Worm (Caenorhabditis elegans) whole organism, early embryonic: ENCODE data around the gene F31D4.5.

Source experiments
- B0310.2 ChIP-seq: sonication (generic microtip); optimal IDR thresholded peaks from 2 replicates; lab custom pipeline; 2016; ENCODE audit warnings: mild to moderate bottlenecking, missing genetic modification characterization, missing compliant biosample characterization
- F13C5.2 ChIP-seq: sonication (generic microtip); optimal IDR thresholded peaks from 2 replicates; lab custom pipeline; 2017; ENCODE audit warnings: mild to moderate bottlenecking, missing genetic modification characterization, inconsistent platforms, missing compliant biosample characterization
- aly-1 ChIP-seq: sonication (generic microtip); optimal IDR thresholded peaks from 2 replicates; lab custom pipeline; 2016; ENCODE audit warnings: missing genetic modification characterization, missing compliant biosample characterization
- ama-1 ChIP-seq: fragments of 150-350 bp; optimal IDR thresholded peaks from 2 replicates; lab custom pipeline; 2014
- ceh-13 ChIP-seq: fragments of 200-800 bp; sonication (Bioruptor generic); optimal IDR thresholded peaks from 2 replicates; lab custom pipeline; 2018; ENCODE audit warnings: mild to moderate bottlenecking, missing genetic modification characterization, missing compliant biosample characterization
- ceh-36 ChIP-seq: sonication (generic microtip); optimal IDR thresholded peaks from 2 replicates; lab custom pipeline; 2016; ENCODE audit warnings: missing genetic modification characterization, inconsistent platforms, missing compliant biosample characterization
- ets-7 ChIP-seq: sonication (generic microtip); optimal IDR thresholded peaks from 2 replicates; lab custom pipeline; 2016; ENCODE audit warnings: missing genotype, missing genetic modification characterization, missing compliant biosample characterization
- flt-1 ChIP-seq: fragments of 200-800 bp; sonication (Bioruptor generic); IDR thresholded peaks from 2 replicates; pipeline ENCODE4 v1.3.6; 2022; ENCODE audit warnings: missing genetic modification characterization, missing compliant biosample characterization
- hmbx-1 ChIP-seq: sonication (generic microtip); optimal IDR thresholded peaks from 2 replicates; lab custom pipeline; 2016; ENCODE audit warnings: mild to moderate bottlenecking, missing genetic modification characterization, missing compliant biosample characterization
- hmg-4 ChIP-seq: fragments of 200-800 bp; sonication (Bioruptor generic); optimal IDR thresholded peaks from 2 replicates; lab custom pipeline; 2018; ENCODE audit warnings: mild to moderate bottlenecking, missing genetic modification characterization, missing compliant biosample characterization
- hnd-1 ChIP-seq: sonication (generic microtip); optimal IDR thresholded peaks from 2 replicates; lab custom pipeline; 2016; ENCODE audit warnings: missing genetic modification characterization, missing compliant biosample characterization
- pes-1 ChIP-seq: fragments of 200-800 bp; sonication (Bioruptor generic); IDR thresholded peaks from 2 replicates; pipeline ENCODE4 v1.3.6; 2022; ENCODE audit warnings: missing genetic modification reagents, missing genetic modification characterization, missing compliant biosample characterization
- scrt-1 ChIP-seq: fragments of 200-800 bp; sonication (Bioruptor generic); IDR thresholded peaks from 2 replicates; pipeline ENCODE4 v1.3.6; 2022; ENCODE audit warnings: missing genetic modification characterization, missing compliant biosample characterization
- sea-1 ChIP-seq: fragments of 200-800 bp; sonication (Bioruptor generic); conservative IDR thresholded peaks from 2 replicates; pipeline ENCODE4 v1.3.6; 2022; ENCODE audit warnings: missing genetic modification characterization, missing compliant biosample characterization
- tbx-11 ChIP-seq: fragments of 200-800 bp; sonication (Bioruptor generic); IDR thresholded peaks from 2 replicates; pipeline ENCODE4 v1.3.6; 2022; ENCODE audit warnings: missing genetic modification characterization, missing compliant biosample characterization
- tbx-37 ChIP-seq: fragments of 200-800 bp; sonication (Bioruptor generic); conservative IDR thresholded peaks from 2 replicates; pipeline ENCODE4 v1.3.6; 2022; ENCODE audit warnings: missing genetic modification reagents, missing genetic modification characterization, missing compliant biosample characterization
- tra-4 ChIP-seq: sonication (generic microtip); optimal IDR thresholded peaks from 2 replicates; lab custom pipeline; 2017; ENCODE audit warnings: missing genetic modification characterization, missing compliant biosample characterization

Gene F31D4.5

DNA sequence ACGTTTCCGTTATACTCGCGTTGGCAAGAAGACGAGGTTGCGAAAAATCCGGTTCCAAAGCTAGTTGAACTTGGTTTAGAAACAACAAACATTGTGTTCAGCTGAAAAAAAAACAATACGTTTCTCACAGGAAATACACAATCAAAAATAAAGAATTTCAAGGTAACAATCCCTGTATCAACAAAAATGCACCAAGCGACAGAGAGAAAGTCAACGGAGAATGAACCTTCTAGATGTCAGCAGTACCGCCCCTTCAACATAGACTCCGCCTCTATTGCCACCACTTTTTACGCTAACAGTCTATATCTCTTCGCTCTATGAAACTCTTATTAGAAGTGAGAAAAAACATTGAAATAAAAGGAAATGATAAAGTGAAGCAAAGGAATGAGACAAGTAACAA lies 14.5 kb downstream of the F31D4.5 start, which contains the start of gene F31D4.8:
Gene F31D4.8, minus strand, starts transcription at position 101 of the 400 bp plus-strand sequence.
- TF ChIP-seq ceh-13 = no peak
- TF ChIP-seq pes-1 (GFP tag; lab: Robert Waterston, UW) = no peak
- TF ChIP-seq hmg-4 (GFP tag; lab: Kevin White, UChicago) = no peak
- TF ChIP-seq tbx-11 (GFP tag; lab: Robert Waterston, UW) = no peak
- no peak for TF ChIP-seq B0310.2
- no peak for TF ChIP-seq F13C5.2 (tag; lab: Kevin White, UChicago)
- no peak for TF ChIP-seq aly-1 (tag; lab: Kevin White, UChicago)
- no peak for TF ChIP-seq ama-1
- no peak for TF ChIP-seq tbx-37 (GFP tag; lab: Robert Waterston, UW)
- no peak for TF ChIP-seq tra-4 (tag; lab: Kevin White, UChicago)
- TF ChIP-seq scrt-1 = no peak
- TF ChIP-seq hmbx-1 = no peak
- TF ChIP-seq sea-1 (GFP tag; lab: Robert Waterston, UW) = no peak
- TF ChIP-seq hnd-1 (tag; lab: Kevin White, UChicago) = no peak

DNA sequence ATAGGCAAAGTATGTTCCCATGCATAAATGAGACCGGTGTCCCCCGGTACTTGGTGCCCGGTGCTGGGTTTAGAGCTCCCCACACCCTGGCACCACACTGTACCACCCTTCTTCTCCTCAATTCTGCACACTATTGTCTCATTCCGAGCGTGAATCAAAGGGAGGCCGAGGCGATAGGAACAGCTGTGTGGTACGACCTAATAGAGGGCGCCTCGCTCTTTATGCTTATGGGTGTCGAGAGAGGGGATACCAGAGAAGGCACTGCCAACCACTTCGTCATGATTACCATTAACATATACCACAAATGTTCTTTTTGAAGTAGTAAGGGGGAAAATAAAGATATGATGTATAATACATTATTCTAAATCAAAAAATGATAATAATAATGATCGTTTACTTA lies 16.8 kb downstream of the F31D4.5 start:
- no peak for TF ChIP-seq flt-1 (GFP tag; lab: Robert Waterston, UW)
- TF ChIP-seq tra-4 (tag; lab: Kevin White, UChicago) = no peak
- TF ChIP-seq ceh-36 (tag; lab: Kevin White, UChicago) = no peak
- no peak for TF ChIP-seq B0310.2
- no peak for TF ChIP-seq sea-1 (GFP tag; lab: Robert Waterston, UW)
- TF ChIP-seq tbx-11 (GFP tag; lab: Robert Waterston, UW) = no peak
- no peak for TF ChIP-seq ama-1
- no peak for TF ChIP-seq ceh-13
- TF ChIP-seq scrt-1 = no peak
- no peak for TF ChIP-seq tbx-37 (GFP tag; lab: Robert Waterston, UW)
- TF ChIP-seq ets-7 (tag; lab: Kevin White, UChicago) = no peak
- no peak for TF ChIP-seq pes-1 (GFP tag; lab: Robert Waterston, UW)
- TF ChIP-seq hnd-1 (tag; lab: Kevin White, UChicago) = no peak
- TF ChIP-seq hmbx-1 = no peak
- TF ChIP-seq F13C5.2 (tag; lab: Kevin White, UChicago) = no peak
- TF ChIP-seq aly-1 (tag; lab: Kevin White, UChicago) = no peak
- TF ChIP-seq hmg-4 (GFP tag; lab: Kevin White, UChicago) = no peak

- TF ChIP-seq hnd-1 (tag; lab: Kevin White, UChicago) (no peak), scrt-1 (no peak), tbx-37 (GFP tag; lab: Robert Waterston, UW) (no peak), F13C5.2 (tag; lab: Kevin White, UChicago) (no peak), ceh-36 (tag; lab: Kevin White, UChicago) (no peak), hmbx-1 (no peak), pes-1 (GFP tag; lab: Robert Waterston, UW) (no peak), ceh-13 (no peak)
Observed at ce11 chrV:20871194-20871593, 17.3 kb downstream of the F31D4.5 start.

DNA sequence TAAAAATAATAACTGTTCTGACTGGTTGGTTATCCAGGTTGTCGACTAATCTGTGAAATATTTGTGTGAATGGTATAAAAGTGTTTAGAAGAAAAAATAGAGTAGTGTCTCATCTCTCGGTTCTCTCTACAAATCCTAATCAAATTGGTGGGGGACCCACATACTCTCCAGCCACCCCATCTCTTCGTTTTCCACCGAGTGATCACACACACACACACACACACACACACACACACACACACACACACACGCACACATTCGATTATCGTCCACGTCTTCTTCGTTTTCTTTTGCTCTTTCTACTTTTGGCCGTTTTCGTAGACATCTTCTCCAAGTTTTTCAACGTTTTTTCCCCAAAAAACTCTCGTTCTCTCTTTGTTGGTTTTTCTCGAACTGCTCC lies 19.3 kb downstream of the F31D4.5 start:
- TF ChIP-seq tbx-37 (GFP tag; lab: Robert Waterston, UW) (no peak), hmg-4 (GFP tag; lab: Kevin White, UChicago) (no peak), ets-7 (tag; lab: Kevin White, UChicago) (no peak), hnd-1 (tag; lab: Kevin White, UChicago) (no peak), sea-1 (GFP tag; lab: Robert Waterston, UW) (no peak), ama-1 (no peak), aly-1 (tag; lab: Kevin White, UChicago) (no peak), ceh-36 (tag; lab: Kevin White, UChicago) (no peak), hmbx-1 (no peak), scrt-1 (no peak), pes-1 (GFP tag; lab: Robert Waterston, UW) (no peak), F13C5.2 (tag; lab: Kevin White, UChicago) (no peak), flt-1 (GFP tag; lab: Robert Waterston, UW) (no peak), tbx-11 (GFP tag; lab: Robert Waterston, UW) (no peak), ceh-13 (no peak), tra-4 (tag; lab: Kevin White, UChicago) (no peak), B0310.2 (no peak)

DNA sequence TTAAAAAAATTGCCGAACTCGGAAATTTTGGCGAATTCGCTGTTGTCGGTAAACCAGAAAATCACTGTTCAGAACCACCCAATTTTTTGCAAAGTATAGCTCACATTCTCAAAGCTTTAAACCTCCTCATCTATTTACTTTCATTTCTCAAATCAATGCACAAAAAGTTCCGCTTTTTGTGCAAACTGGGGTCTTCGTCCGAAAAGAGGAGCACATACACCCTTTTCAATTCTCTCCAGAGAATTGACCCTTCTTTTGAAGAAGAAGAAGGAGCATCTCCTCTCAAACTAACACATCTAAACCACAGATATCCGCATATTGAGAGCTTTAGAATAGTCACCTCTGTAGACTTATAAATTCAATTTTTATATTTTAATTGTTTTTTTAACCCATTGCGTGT lies 21.5 kb downstream of the F31D4.5 start:
- TF ChIP-seq hnd-1 (tag; lab: Kevin White, UChicago) (no peak), ceh-36 (tag; lab: Kevin White, UChicago) (no peak), flt-1 (GFP tag; lab: Robert Waterston, UW) (no peak), F13C5.2 (tag; lab: Kevin White, UChicago) (no peak), hmbx-1 (no peak), ama-1 (no peak), scrt-1 (no peak), ceh-13 (no peak), tbx-11 (GFP tag; lab: Robert Waterston, UW) (no peak), hmg-4 (GFP tag; lab: Kevin White, UChicago) (no peak), tra-4 (tag; lab: Kevin White, UChicago) (no peak), B0310.2 (no peak), aly-1 (tag; lab: Kevin White, UChicago) (no peak), sea-1 (GFP tag; lab: Robert Waterston, UW) (no peak), tbx-37 (GFP tag; lab: Robert Waterston, UW) (no peak)

DNA sequence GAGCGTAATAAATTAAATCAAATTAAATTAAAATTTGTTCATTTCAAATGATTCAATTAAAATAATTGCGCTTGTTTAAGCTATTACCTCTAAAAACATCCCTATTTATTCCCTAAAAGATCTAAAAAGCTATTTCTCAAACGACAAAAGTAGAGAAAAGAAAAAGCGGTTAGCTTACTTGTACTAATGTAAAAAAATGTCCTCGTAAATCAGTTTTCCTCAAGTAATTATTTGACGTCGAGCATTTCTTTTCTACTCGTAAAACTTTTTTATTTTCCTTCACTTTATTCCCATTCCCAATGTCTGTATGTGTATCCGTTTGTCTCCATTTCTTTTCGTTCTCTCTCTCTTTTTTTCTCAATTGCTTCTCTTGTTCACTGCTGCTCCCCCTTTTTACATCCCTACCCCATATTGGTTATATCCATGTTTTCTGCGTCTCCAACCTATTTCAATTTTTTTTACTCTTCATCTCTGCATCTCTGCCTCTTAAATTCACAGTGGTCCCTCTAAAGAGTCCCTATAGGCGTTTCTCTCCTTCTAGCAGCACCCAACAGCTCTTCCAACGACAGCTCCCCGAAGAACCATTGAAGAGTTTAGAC lies 25.3 kb downstream of the F31D4.5 start, which contains the start of gene unc-80:
Gene unc-80, plus strand, starts transcription at position 533 of the 599 bp plus-strand sequence.
- no peak for TF ChIP-seq tbx-11 (GFP tag; lab: Robert Waterston, UW)
- no peak for TF ChIP-seq B0310.2
- TF ChIP-seq sea-1 (GFP tag; lab: Robert Waterston, UW) = no peak
- no peak for TF ChIP-seq tbx-37 (GFP tag; lab: Robert Waterston, UW)
- no peak for TF ChIP-seq ceh-36 (tag; lab: Kevin White, UChicago)
- TF ChIP-seq aly-1 (tag; lab: Kevin White, UChicago) = no peak
- TF ChIP-seq hmbx-1 = no peak
- TF ChIP-seq ceh-13 = no peak

DNA sequence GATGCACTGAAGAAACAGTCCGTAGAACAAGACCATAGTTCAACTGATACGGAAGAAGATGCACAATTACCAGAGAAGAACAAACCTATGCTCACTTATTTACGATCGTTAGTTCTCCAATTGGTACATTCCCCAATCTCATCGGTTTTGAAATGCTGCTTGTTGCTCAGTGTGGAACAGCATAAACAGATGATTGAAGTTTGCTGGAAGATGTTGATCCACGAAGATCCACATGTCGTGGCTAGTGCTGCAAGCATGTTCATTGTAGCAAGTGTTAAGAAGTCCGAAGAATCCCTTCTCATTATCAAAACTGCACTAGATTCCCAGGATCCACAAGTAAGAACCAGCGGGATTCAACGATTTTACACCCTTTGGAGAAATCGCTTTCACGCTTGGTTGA lies 38.0 kb downstream of the F31D4.5 start:
- TF ChIP-seq scrt-1 = no peak
